Fruit fly (Drosophila melanogaster): ENCODE data around the gene Ptp36E.

DNA sequence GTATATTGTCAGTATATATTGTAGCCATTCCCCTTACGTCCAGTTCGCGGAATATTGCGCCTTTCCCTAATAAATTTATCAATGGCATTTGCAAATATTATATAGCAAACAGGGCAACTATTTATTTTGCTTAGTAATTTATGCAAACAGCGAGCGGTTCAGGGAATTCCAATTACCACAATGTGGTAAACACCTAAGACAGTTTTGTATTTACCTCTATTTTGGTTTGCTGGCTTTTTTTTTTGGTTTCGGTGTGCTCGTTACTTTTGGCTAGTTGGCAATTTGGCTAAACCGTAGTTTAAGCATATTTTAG lies 33.0 kb downstream of the Ptp36E start:
- no peak for TF ChIP-seq CG8478 (optimal IDR thresholded peaks at IDR 0.05)
- no peak for TF ChIP-seq CTCF (optimal IDR thresholded peaks at IDR 0.05)
